Worm (Caenorhabditis elegans): ENCODE data around the gene sli-1.

The sli-1 gene

DNA sequence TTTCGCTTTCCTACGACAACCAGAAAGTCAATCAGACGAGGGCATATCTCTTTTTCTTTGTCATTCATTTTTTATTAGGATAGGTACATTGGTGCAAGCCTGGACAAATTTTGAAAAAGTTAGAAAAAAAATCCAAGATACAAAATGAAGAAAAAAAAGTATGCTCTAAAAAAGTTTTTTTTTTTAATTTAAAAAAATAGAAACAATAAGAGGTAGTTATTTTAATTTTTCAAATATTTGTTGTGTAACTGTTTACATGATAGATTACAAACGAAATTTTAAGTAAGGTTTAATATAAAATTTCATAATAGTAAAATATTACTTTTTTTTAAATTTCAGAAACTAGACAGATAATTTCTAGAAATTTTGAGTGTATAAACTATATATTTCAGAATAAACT is 33.9 kb upstream of the sli-1 start, which contains the start of gene aex-3:
Gene aex-3 (minus strand): TSS at position 101 of the 400 bp plus-strand sequence.
- TF ChIP-seq tbx-37 (GFP tag; conservative IDR thresholded peaks at IDR 0.05) (no peak), tbx-11 (GFP tag; IDR thresholded peaks at IDR 0.05) (no peak), scrt-1 (GFP tag; IDR thresholded peaks at IDR 0.05) (no peak), B0310.2 (tag; optimal IDR thresholded peaks at IDR 0.05) (no peak), pes-1 (GFP tag; IDR thresholded peaks at IDR 0.05) (no peak), hmg-4 (GFP tag; optimal IDR thresholded peaks at IDR 0.05) (no peak), hnd-1 (tag; optimal IDR thresholded peaks at IDR 0.05) (no peak), ama-1 (optimal IDR thresholded peaks at IDR 0.05) (no peak), F13C5.2 (tag; optimal IDR thresholded peaks at IDR 0.05) (no peak), ceh-13 (GFP tag; optimal IDR thresholded peaks at IDR 0.05) (no peak), sea-1 (GFP tag; conservative IDR thresholded peaks at IDR 0.05) (no peak), flt-1 (GFP tag; IDR thresholded peaks at IDR 0.05) (no peak), ceh-36 (tag; optimal IDR thresholded peaks at IDR 0.05) (no peak), tra-4 (tag; optimal IDR thresholded peaks at IDR 0.05) (no peak), ets-7 (tag; optimal IDR thresholded peaks at IDR 0.05) (no peak), aly-1 (tag; optimal IDR thresholded peaks at IDR 0.05) (no peak), hmbx-1 (tag; optimal IDR thresholded peaks at IDR 0.05) (no peak)

DNA sequence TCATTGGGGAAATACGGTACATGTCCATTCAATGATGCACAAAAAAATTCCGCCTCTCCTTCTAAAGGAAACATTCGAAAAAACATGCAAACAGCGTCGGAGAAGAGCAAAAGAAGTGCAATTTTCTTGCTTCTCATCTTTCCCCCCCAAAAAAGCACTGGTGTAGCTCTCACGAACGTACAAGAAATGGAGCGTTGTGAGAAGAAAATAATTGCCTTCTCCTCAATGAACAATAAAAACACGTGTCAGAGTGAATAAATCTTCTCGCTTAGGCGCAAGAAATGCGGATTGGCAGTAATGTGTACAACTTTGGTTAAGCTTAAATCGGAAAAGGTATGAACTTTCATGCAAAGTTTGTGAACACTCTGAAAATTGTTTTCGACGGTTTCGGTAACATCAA is 22.6 kb upstream of the sli-1 start:
- no peak for TF ChIP-seq aly-1 (tag; optimal IDR thresholded peaks at IDR 0.05)
- no peak for TF ChIP-seq F13C5.2 (tag; optimal IDR thresholded peaks at IDR 0.05)
- no peak for TF ChIP-seq scrt-1 (GFP tag; IDR thresholded peaks at IDR 0.05)
- TF ChIP-seq ceh-13 (GFP tag; optimal IDR thresholded peaks at IDR 0.05) = no peak
- TF ChIP-seq flt-1 (GFP tag; IDR thresholded peaks at IDR 0.05) = no peak
- TF ChIP-seq ama-1 (optimal IDR thresholded peaks at IDR 0.05) = no peak
- no peak for TF ChIP-seq ceh-36 (tag; optimal IDR thresholded peaks at IDR 0.05)
- TF ChIP-seq ets-7 (tag; optimal IDR thresholded peaks at IDR 0.05) = no peak
- TF ChIP-seq sea-1 (GFP tag; conservative IDR thresholded peaks at IDR 0.05) = no peak
- no peak for TF ChIP-seq pes-1 (GFP tag; IDR thresholded peaks at IDR 0.05)
- no peak for TF ChIP-seq tbx-11 (GFP tag; IDR thresholded peaks at IDR 0.05)
- no peak for TF ChIP-seq tbx-37 (GFP tag; conservative IDR thresholded peaks at IDR 0.05)
- TF ChIP-seq tra-4 (tag; optimal IDR thresholded peaks at IDR 0.05) = no peak
- no peak for TF ChIP-seq hnd-1 (tag; optimal IDR thresholded peaks at IDR 0.05)
- no peak for TF ChIP-seq B0310.2 (tag; optimal IDR thresholded peaks at IDR 0.05)

DNA sequence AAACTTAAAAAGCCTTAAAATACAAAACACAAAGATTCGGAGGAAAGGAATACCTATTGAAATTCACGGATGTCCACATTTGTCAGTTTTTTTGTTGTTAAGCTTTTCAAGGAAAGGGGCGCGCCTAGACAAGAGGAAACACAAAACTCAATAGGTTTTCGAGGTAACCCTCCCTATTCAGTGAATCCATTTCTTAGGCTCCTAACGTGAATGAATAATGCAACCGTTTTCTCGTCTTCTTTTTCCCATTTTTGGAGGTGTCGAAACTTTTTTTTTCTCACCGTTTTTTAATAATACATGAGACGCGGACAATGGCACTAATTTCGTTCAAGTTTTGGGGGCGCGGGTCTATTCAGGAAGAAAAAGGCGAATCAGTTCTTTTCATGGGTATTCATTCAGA is 11.2 kb upstream of the sli-1 start:
- TF ChIP-seq scrt-1 (GFP tag; IDR thresholded peaks at IDR 0.05) (no peak), tbx-37 (GFP tag; conservative IDR thresholded peaks at IDR 0.05) (no peak), aly-1 (tag; optimal IDR thresholded peaks at IDR 0.05) (no peak), ceh-36 (tag; optimal IDR thresholded peaks at IDR 0.05) (no peak), pes-1 (GFP tag; IDR thresholded peaks at IDR 0.05) (no peak), ceh-13 (GFP tag; optimal IDR thresholded peaks at IDR 0.05) (no peak), hmg-4 (GFP tag; optimal IDR thresholded peaks at IDR 0.05) (no peak), hnd-1 (tag; optimal IDR thresholded peaks at IDR 0.05) (no peak), F13C5.2 (tag; optimal IDR thresholded peaks at IDR 0.05) (no peak), flt-1 (GFP tag; IDR thresholded peaks at IDR 0.05) (no peak), ama-1 (optimal IDR thresholded peaks at IDR 0.05) (no peak), tbx-11 (GFP tag; IDR thresholded peaks at IDR 0.05) (no peak), ets-7 (tag; optimal IDR thresholded peaks at IDR 0.05) (no peak), tra-4 (tag; optimal IDR thresholded peaks at IDR 0.05) (no peak), sea-1 (GFP tag; conservative IDR thresholded peaks at IDR 0.05) (no peak), hmbx-1 (tag; optimal IDR thresholded peaks at IDR 0.05) (no peak), B0310.2 (tag; optimal IDR thresholded peaks at IDR 0.05) (no peak)

DNA sequence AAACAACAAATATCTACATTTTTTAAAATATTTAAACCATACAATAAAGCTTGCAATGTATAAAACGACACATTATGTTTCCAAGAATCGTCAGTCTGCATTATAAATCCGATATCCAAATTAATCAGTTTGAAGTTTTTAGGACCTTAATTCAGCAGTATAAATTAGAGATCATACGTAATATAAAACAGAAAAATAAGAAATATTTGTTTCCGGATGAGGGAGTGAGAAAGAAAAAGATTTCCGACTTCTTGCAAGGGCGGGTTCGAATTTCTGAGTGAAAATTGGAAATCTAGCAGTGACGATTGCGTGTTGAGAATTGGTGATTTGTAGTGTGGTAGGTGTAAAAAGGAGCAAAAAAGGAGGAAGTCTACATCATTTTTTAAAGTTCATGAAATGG is 9.8 kb upstream of the sli-1 start, which contains the start of gene npr-19:
Gene npr-19 (minus strand): TSS at position 101 of the 400 bp plus-strand sequence.
- TF ChIP-seq ceh-13 (GFP tag; optimal IDR thresholded peaks at IDR 0.05) = no peak
- TF ChIP-seq F13C5.2 (tag; optimal IDR thresholded peaks at IDR 0.05) = no peak
- no peak for TF ChIP-seq flt-1 (GFP tag; IDR thresholded peaks at IDR 0.05)
- no peak for TF ChIP-seq tbx-11 (GFP tag; IDR thresholded peaks at IDR 0.05)
- TF ChIP-seq hmg-4 (GFP tag; optimal IDR thresholded peaks at IDR 0.05) = no peak
- no peak for TF ChIP-seq sea-1 (GFP tag; conservative IDR thresholded peaks at IDR 0.05)

DNA sequence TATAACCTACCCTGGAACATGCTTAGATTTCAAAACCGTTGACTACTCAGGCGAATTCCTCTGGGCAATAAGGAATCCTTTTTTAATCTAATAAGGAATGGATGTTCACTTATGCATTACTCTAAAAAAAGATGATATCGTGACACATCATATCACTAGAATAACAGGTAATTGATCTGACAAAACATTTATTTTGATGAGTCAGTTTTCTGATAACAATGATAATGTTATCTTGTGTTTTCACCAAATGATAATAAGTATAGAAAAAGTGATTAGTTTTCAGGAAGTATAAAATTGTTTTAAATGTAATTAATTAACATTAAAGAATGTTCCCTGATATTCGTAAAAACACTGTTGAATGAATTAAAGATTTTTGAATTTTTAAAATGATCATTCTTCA is 3.3 kb upstream of the sli-1 start:
- no peak for TF ChIP-seq scrt-1 (GFP tag; IDR thresholded peaks at IDR 0.05)
- TF ChIP-seq ets-7 (tag; optimal IDR thresholded peaks at IDR 0.05) = no peak
- no peak for TF ChIP-seq ama-1 (optimal IDR thresholded peaks at IDR 0.05)
- no peak for TF ChIP-seq aly-1 (tag; optimal IDR thresholded peaks at IDR 0.05)
- TF ChIP-seq pes-1 (GFP tag; IDR thresholded peaks at IDR 0.05) = no peak
- no peak for TF ChIP-seq sea-1 (GFP tag; conservative IDR thresholded peaks at IDR 0.05)
- no peak for TF ChIP-seq ceh-13 (GFP tag; optimal IDR thresholded peaks at IDR 0.05)
- no peak for TF ChIP-seq B0310.2 (tag; optimal IDR thresholded peaks at IDR 0.05)
- TF ChIP-seq flt-1 (GFP tag; IDR thresholded peaks at IDR 0.05) = no peak
- no peak for TF ChIP-seq hnd-1 (tag; optimal IDR thresholded peaks at IDR 0.05)
- no peak for TF ChIP-seq ceh-36 (tag; optimal IDR thresholded peaks at IDR 0.05)
- no peak for TF ChIP-seq tbx-11 (GFP tag; IDR thresholded peaks at IDR 0.05)
- TF ChIP-seq tra-4 (tag; optimal IDR thresholded peaks at IDR 0.05) = no peak
- no peak for TF ChIP-seq F13C5.2 (tag; optimal IDR thresholded peaks at IDR 0.05)
- no peak for TF ChIP-seq tbx-37 (GFP tag; conservative IDR thresholded peaks at IDR 0.05)
- TF ChIP-seq hmg-4 (GFP tag; optimal IDR thresholded peaks at IDR 0.05) = no peak
- no peak for TF ChIP-seq hmbx-1 (tag; optimal IDR thresholded peaks at IDR 0.05)

DNA sequence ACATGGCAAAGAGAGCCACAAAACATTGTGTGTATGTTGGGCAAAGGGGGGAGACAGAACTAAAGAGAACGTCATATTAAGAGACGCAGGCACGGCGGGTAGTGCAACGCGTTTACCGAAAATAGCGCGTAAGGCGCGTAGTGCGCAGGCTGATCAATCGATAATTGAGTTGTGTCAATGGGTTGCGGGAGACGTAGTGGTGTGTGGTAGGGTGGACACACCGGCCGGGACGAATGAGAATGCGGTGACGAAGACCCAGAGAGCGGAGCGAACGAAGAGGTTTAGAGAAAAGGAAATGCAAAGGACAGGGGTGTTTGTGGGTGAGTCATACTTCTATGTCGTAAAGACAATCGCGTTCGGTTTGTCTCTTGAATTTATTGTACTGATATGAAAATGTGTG is 2.0 kb upstream of the sli-1 start:
- TF ChIP-seq aly-1 (tag; optimal IDR thresholded peaks at IDR 0.05) (peak; percentile 52), ceh-36 (tag; optimal IDR thresholded peaks at IDR 0.05) (peak; percentile 26), flt-1 (GFP tag; IDR thresholded peaks at IDR 0.05) (no peak), ama-1 (optimal IDR thresholded peaks at IDR 0.05) (no peak), F13C5.2 (tag; optimal IDR thresholded peaks at IDR 0.05) (peak; percentile 41)

DNA sequence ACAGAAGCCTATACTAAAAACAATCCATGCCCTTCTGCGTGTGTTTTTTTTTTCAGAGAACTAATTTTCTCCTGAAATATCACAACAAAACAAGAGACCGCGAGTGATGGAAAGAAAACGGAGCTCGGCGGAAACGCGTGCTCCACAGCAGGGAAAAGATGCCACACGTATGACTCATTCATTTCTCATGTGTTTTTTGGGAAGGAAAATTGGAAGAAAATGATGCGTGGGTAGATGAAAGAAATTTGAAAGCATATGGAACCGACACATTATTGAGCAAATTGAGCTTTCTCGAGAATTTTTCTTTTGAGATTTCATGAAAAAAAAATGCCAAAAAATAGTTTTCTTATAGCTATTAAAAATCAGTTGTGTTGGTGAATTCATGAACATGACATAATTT is 527 bp upstream of the sli-1 start:
- no peak for TF ChIP-seq B0310.2 (tag; optimal IDR thresholded peaks at IDR 0.05)
- TF ChIP-seq ceh-36 (tag; optimal IDR thresholded peaks at IDR 0.05) = no peak
- TF ChIP-seq aly-1 (tag; optimal IDR thresholded peaks at IDR 0.05) = no peak
- TF ChIP-seq tbx-11 (GFP tag; IDR thresholded peaks at IDR 0.05) = no peak
- no peak for TF ChIP-seq hmbx-1 (tag; optimal IDR thresholded peaks at IDR 0.05)
- TF ChIP-seq flt-1 (GFP tag; IDR thresholded peaks at IDR 0.05) = no peak
- no peak for TF ChIP-seq ama-1 (optimal IDR thresholded peaks at IDR 0.05)
- no peak for TF ChIP-seq hmg-4 (GFP tag; optimal IDR thresholded peaks at IDR 0.05)
- no peak for TF ChIP-seq tbx-37 (GFP tag; conservative IDR thresholded peaks at IDR 0.05)
- TF ChIP-seq hnd-1 (tag; optimal IDR thresholded peaks at IDR 0.05) = no peak
- no peak for TF ChIP-seq tra-4 (tag; optimal IDR thresholded peaks at IDR 0.05)
- no peak for TF ChIP-seq sea-1 (GFP tag; conservative IDR thresholded peaks at IDR 0.05)
- no peak for TF ChIP-seq ets-7 (tag; optimal IDR thresholded peaks at IDR 0.05)
- TF ChIP-seq pes-1 (GFP tag; IDR thresholded peaks at IDR 0.05) = no peak
- TF ChIP-seq F13C5.2 (tag; optimal IDR thresholded peaks at IDR 0.05) = no peak
- no peak for TF ChIP-seq ceh-13 (GFP tag; optimal IDR thresholded peaks at IDR 0.05)
- no peak for TF ChIP-seq scrt-1 (GFP tag; IDR thresholded peaks at IDR 0.05)
